Fruit fly (Drosophila melanogaster) whole organism, embryonic: ENCODE measurements around the gene cort.

ENCODE experiments used
- Ada2b ChIP-seq: fragments of 200-800 bp; sonication (Bioruptor generic); IDR thresholded peaks from 2 replicates; pipeline ENCODE4 v1.3.6; 2022; ENCODE audit warnings: missing biosample characterization, missing genetic modification characterization
- Atf3 ChIP-seq: fragments of 200-800 bp; sonication (Bioruptor generic); optimal IDR thresholded peaks from 3 replicates; lab custom pipeline; 2016; ENCODE audit warnings: missing biosample characterization, missing genetic modification characterization
- Bdp1 ChIP-seq: fragments of 200-800 bp; sonication (Bioruptor generic); optimal IDR thresholded peaks from 3 replicates; lab custom pipeline; 2016; ENCODE audit warnings: missing biosample characterization, missing genetic modification characterization
- CG11504 ChIP-seq: fragments of 200-800 bp; sonication (Bioruptor generic); optimal IDR thresholded peaks from 3 replicates; lab custom pipeline; 2019; ENCODE audit warnings: missing biosample characterization, mild to moderate bottlenecking, missing genetic modification characterization, moderate library complexity
- CG11696 ChIP-seq: fragments of 200-800 bp; sonication (Bioruptor generic); IDR thresholded peaks from 2 replicates; pipeline ENCODE4 v1.3.6; 2022; ENCODE audit warnings: missing biosample characterization, missing genetic modification characterization
- CG14667 ChIP-seq: fragments of 200-800 bp; sonication (Bioruptor generic); IDR thresholded peaks from 2 replicates; pipeline ENCODE4 v1.3.6; 2022; ENCODE audit warnings: missing biosample characterization, missing genetic modification characterization
- CG15011 ChIP-seq: fragments of 200-800 bp; sonication (Bioruptor generic); optimal IDR thresholded peaks from 3 replicates; lab custom pipeline; 2018; ENCODE audit warnings: missing biosample characterization, mild to moderate bottlenecking, missing genetic modification characterization
- CG17802 ChIP-seq: fragments of 200-800 bp; sonication (Bioruptor generic); optimal IDR thresholded peaks from 2 replicates; lab custom pipeline; 2018; ENCODE audit warnings: missing biosample characterization, mild to moderate bottlenecking, missing genetic modification characterization, moderate library complexity
- CG18619 ChIP-seq: fragments of 200-800 bp; sonication (Bioruptor generic); optimal IDR thresholded peaks from 3 replicates; lab custom pipeline; 2017; ENCODE audit warnings: missing biosample characterization, mild to moderate bottlenecking, missing genetic modification characterization
- CG2712 ChIP-seq: fragments of 200-800 bp; optimal IDR thresholded peaks from 3 replicates; lab custom pipeline; 2019; ENCODE audit warnings: missing biosample characterization, mild to moderate bottlenecking, missing genetic modification characterization, moderate library complexity
- CG30020 ChIP-seq: fragments of 200-800 bp; optimal IDR thresholded peaks from 2 replicates; lab custom pipeline; 2019; ENCODE audit warnings: missing biosample characterization, mild to moderate bottlenecking, missing genetic modification characterization, moderate library complexity
- CG3995 ChIP-seq: fragments of 200-800 bp; sonication (Bioruptor generic); optimal IDR thresholded peaks from 3 replicates; lab custom pipeline; 2016; ENCODE audit warnings: missing biosample characterization, missing genetic modification characterization
- CG42726 ChIP-seq: fragments of 200-800 bp; sonication (Bioruptor generic); IDR thresholded peaks from 2 replicates; pipeline ENCODE4 v1.3.6; 2022; ENCODE audit warnings: missing biosample characterization, missing genetic modification characterization; ENCODE audit not compliant: partially characterized antibody
- CG4854 ChIP-seq: fragments of 200-800 bp; sonication (Bioruptor generic); optimal IDR thresholded peaks from 2 replicates; lab custom pipeline; 2016; ENCODE audit warnings: missing biosample characterization, missing genetic modification characterization, inconsistent platforms
- CG5953 ChIP-seq: fragments of 200-800 bp; sonication (Bioruptor generic); IDR thresholded peaks from 2 replicates; pipeline ENCODE4 v1.3.6; 2022; ENCODE audit warnings: missing biosample characterization, missing genetic modification characterization
- CG8290 ChIP-seq, 3 experiments: fragments of 200-800 bp; sonication (Bioruptor generic); optimal IDR thresholded peaks; 2 replicates each; lab custom pipeline; 2016 to 2019; ENCODE audit warnings: missing biosample characterization in 3 of 3, missing genetic modification characterization in 3 of 3, mild to moderate bottlenecking in 2 of 3, moderate library complexity in 1 of 3
- D19A ChIP-seq: fragments of 200-800 bp; optimal IDR thresholded peaks from 3 replicates; lab custom pipeline; 2019; ENCODE audit warnings: missing biosample characterization, mild to moderate bottlenecking, missing genetic modification characterization, moderate library complexity
- Dad ChIP-seq: fragments of 200-800 bp; sonication (Bioruptor generic); optimal IDR thresholded peaks from 3 replicates; lab custom pipeline; 2016; ENCODE audit warnings: missing biosample characterization, missing genetic modification characterization
- Mad ChIP-seq: fragments of 200-800 bp; sonication (Bioruptor generic); optimal IDR thresholded peaks from 2 replicates; lab custom pipeline; 2016; ENCODE audit warnings: missing biosample characterization, missing genetic modification characterization
- Max ChIP-seq: fragments of 200-800 bp; sonication (Bioruptor generic); optimal IDR thresholded peaks from 2 replicates; lab custom pipeline; 2016; ENCODE audit warnings: missing biosample characterization, mild to moderate bottlenecking, missing genetic modification characterization
- Med ChIP-seq: fragments of 200-800 bp; sonication (Bioruptor generic); peaks from one replicate; lab custom pipeline; 2016; ENCODE audit warnings: missing biosample characterization, missing genetic modification characterization, mild to moderate bottlenecking, inconsistent platforms, moderate library complexity
- Ptx1 ChIP-seq: fragments of 200-800 bp; sonication (Bioruptor generic); IDR thresholded peaks from 2 replicates; pipeline ENCODE4 v1.3.6; 2022; ENCODE audit warnings: missing biosample characterization, missing genetic modification characterization
- Six4 ChIP-seq: fragments of 200-800 bp; sonication (Bioruptor generic); optimal IDR thresholded peaks from 2 replicates; lab custom pipeline; 2016; ENCODE audit warnings: missing biosample characterization, missing genetic modification characterization
- Sox100B ChIP-seq: fragments of 200-800 bp; sonication (Bioruptor generic); optimal IDR thresholded peaks from 3 replicates; lab custom pipeline; 2018; ENCODE audit warnings: missing biosample characterization, mild to moderate bottlenecking, missing genetic modification characterization
- Sox102F ChIP-seq: fragments of 200-800 bp; sonication (Bioruptor generic); optimal IDR thresholded peaks from 2 replicates; lab custom pipeline; 2018; ENCODE audit warnings: missing biosample characterization, mild to moderate bottlenecking, missing genetic modification characterization, moderate library complexity
- Ssrp ChIP-seq: fragments of 200-800 bp; sonication (Bioruptor generic); optimal IDR thresholded peaks from 2 replicates; lab custom pipeline; 2018; ENCODE audit warnings: missing biosample characterization, mild to moderate bottlenecking, missing genetic modification characterization, moderate library complexity
- Xrp1 ChIP-seq: fragments of 200-800 bp; sonication (Bioruptor generic); IDR thresholded peaks from 2 replicates; pipeline ENCODE4 v1.3.6; 2022; ENCODE audit warnings: missing biosample characterization, missing genetic modification characterization
- ase ChIP-seq: fragments of 200-800 bp; sonication (Bioruptor generic); IDR thresholded peaks from 3 replicates; pipeline ENCODE4 v1.3.6; 2022; ENCODE audit warnings: missing biosample characterization, missing genetic modification characterization
- cg ChIP-seq: fragments of 200-800 bp; sonication (Bioruptor generic); optimal IDR thresholded peaks from 3 replicates; lab custom pipeline; 2019; ENCODE audit warnings: missing biosample characterization, mild to moderate bottlenecking, missing genetic modification characterization, moderate library complexity
- croc ChIP-seq: fragments of 200-800 bp; sonication (Bioruptor generic); conservative IDR thresholded peaks from 3 replicates; pipeline ENCODE4 v1.3.6; 2022; ENCODE audit warnings: missing biosample characterization, missing genetic modification characterization
- crol ChIP-seq: fragments of 200-800 bp; sonication (Bioruptor generic); IDR thresholded peaks from 2 replicates; pipeline ENCODE4 v1.3.6; 2022; ENCODE audit warnings: missing biosample characterization, missing genetic modification characterization
- ftz-f1 ChIP-seq: fragments of 200-800 bp; sonication (Bioruptor generic); optimal IDR thresholded peaks from 2 replicates; lab custom pipeline; 2016; ENCODE audit warnings: missing biosample characterization, missing genetic modification characterization
- her ChIP-seq: fragments of 200-800 bp; sonication (Bioruptor generic); optimal IDR thresholded peaks from 2 replicates; lab custom pipeline; 2016; ENCODE audit warnings: missing biosample characterization, missing genetic modification characterization
- jumu ChIP-seq: fragments of 200-800 bp; sonication (Bioruptor generic); optimal IDR thresholded peaks from 3 replicates; lab custom pipeline; 2016; ENCODE audit warnings: missing biosample characterization, missing genetic modification characterization
- onecut ChIP-seq: fragments of 200-800 bp; sonication (Bioruptor generic); IDR thresholded peaks from 2 replicates; pipeline ENCODE4 v1.3.6; 2022; ENCODE audit warnings: missing biosample characterization, missing genetic modification characterization
- row ChIP-seq: fragments of 200-800 bp; sonication (Bioruptor generic); IDR thresholded peaks from 3 replicates; pipeline ENCODE4 v1.3.6; 2022; ENCODE audit warnings: missing biosample characterization, missing genetic modification characterization
- sc ChIP-seq, 3 experiments: fragments of >200 bp in 2 of 3; fragments of 200-800 bp in 1 of 3; sonication (Bioruptor generic) in 1 of 3; optimal IDR thresholded peaks; 2 replicates in 2 of 3; 3 replicates in 1 of 3; lab custom pipeline; 2017; ENCODE audit warnings: mild to moderate bottlenecking in 1 of 3, missing biosample characterization in 1 of 3, missing genetic modification characterization in 1 of 3, missing genetic modification reagents in 1 of 3
- sd ChIP-seq: fragments of 200-800 bp; sonication (Bioruptor generic); optimal IDR thresholded peaks from 3 replicates; lab custom pipeline; 2018; ENCODE audit warnings: missing biosample characterization, mild to moderate bottlenecking, missing genetic modification characterization, moderate library complexity
- sens ChIP-seq: fragments of 200-800 bp; sonication (Bioruptor generic); peaks from one replicate; lab custom pipeline; 2016; ENCODE audit warnings: missing biosample characterization, missing genetic modification characterization
- seq ChIP-seq: fragments of 200-800 bp; sonication (Bioruptor generic); IDR thresholded peaks from 2 replicates; pipeline ENCODE4 v1.3.6; 2022; ENCODE audit warnings: missing biosample characterization, missing genetic modification characterization
- vvl ChIP-seq: fragments of 200-800 bp; sonication (Bioruptor generic); IDR thresholded peaks from 2 replicates; pipeline ENCODE4 v1.3.6; 2022; ENCODE audit warnings: missing biosample characterization, missing genetic modification characterization
- wdn ChIP-seq: fragments of 200-800 bp; sonication (Bioruptor generic); IDR thresholded peaks from 2 replicates; pipeline ENCODE4 v1.3.6; 2022; ENCODE audit warnings: missing biosample characterization, missing genetic modification characterization

Gene cort

dm6 chr2L:6693794-6694254 lies 17.4 kb upstream of the cort start (continued):
- TF ChIP-seq Bdp1 (GFP tag; lab: Kevin White, UChicago) (no peak), jumu (GFP tag; lab: Kevin White, UChicago) (no peak), Xrp1 (GFP tag; lab: Robert Waterston, UW) (peak; percentile 55; the same call in 1 of the 2 replicates), CG18619 (GFP tag; lab: Kevin White, UChicago) (peak; percentile 45), her (GFP tag; lab: Kevin White, UChicago) (no peak), Six4 (GFP tag; lab: Kevin White, UChicago) (peak; percentile 41), CG15011 (GFP tag; lab: Kevin White, UChicago) (peak; percentile 19), CG42726 (no peak), onecut (GFP tag; lab: Robert Waterston, UW) (0 out of 2 replicates have a peak, but pooled peaks have one; percentile 21), wdn (GFP tag; lab: Robert Waterston, UW) (no peak), CG4854 (GFP tag; lab: Kevin White, UChicago) (no peak), CG30020 (tag; lab: Kevin White, UChicago) (peak; percentile 44), CG11696 (no peak), Sox100B (GFP tag; lab: Kevin White, UChicago) (peak; percentile 84), sc (optimal IDR thresholded peaks at IDR 0.05; lab: Kevin White, UChicago) (no peak), sc (GFP tag; optimal IDR thresholded peaks at IDR 0.05; lab: Kevin White, UChicago) (peak; percentile 37), Ptx1 (peak; percentile 32; the same call in 1 of the 2 replicates), ase (GFP tag; lab: Robert Waterston, UW) (no peak), Ssrp (tag; lab: Kevin White, UChicago) (peak; percentile 53), CG2712 (tag; lab: Kevin White, UChicago) (peak; percentile 77), Ada2b (GFP tag; lab: Robert Waterston, UW) (peak; percentile 29; the same call in 1 of the 2 replicates), seq (no peak), CG5953 (no peak), Med (GFP tag; lab: Kevin White, UChicago) (peak; percentile 53), CG3995 (GFP tag; lab: Kevin White, UChicago) (no peak), sd (tag; lab: Kevin White, UChicago) (no peak), Dad (no peak), cg (GFP tag; lab: Kevin White, UChicago) (no peak), CG14667 (GFP tag; lab: Robert Waterston, UW) (no peak), row (peak; percentile 55), CG17802 (no peak), Max (no peak)

- TF ChIP-seq Atf3 (GFP tag; lab: Kevin White, UChicago) (no peak), D19A (tag; lab: Kevin White, UChicago) (peak; percentile 58), Med (GFP tag; lab: Kevin White, UChicago) (peak; percentile 64), crol (GFP tag; lab: Robert Waterston, UW) (no peak), vvl (GFP tag; lab: Robert Waterston, UW) (0 out of 2 replicates have a peak, but pooled peaks have one; percentile 7), sens (GFP tag; lab: Kevin White, UChicago) (peak; percentile 75), ftz-f1 (no peak), Mad (no peak), CG11504 (tag; lab: Kevin White, UChicago) (peak; percentile 10), croc (GFP tag; lab: Robert Waterston, UW) (no peak), CG8290 (GFP tag; optimal IDR thresholded peaks at IDR 0.05; lab: Kevin White, UChicago) (no peak), CG8290 (tag; optimal IDR thresholded peaks at IDR 0.05; lab: Kevin White, UChicago) (no peak), Sox102F (GFP tag; lab: Kevin White, UChicago) (peak; percentile 24)
These were observed 15.6 kb upstream of the cort start for dm6 chr2L:6692048-6692447.
